Fruit fly (Drosophila melanogaster): ENCODE results near the gene brk.

Gene brk

DNA sequence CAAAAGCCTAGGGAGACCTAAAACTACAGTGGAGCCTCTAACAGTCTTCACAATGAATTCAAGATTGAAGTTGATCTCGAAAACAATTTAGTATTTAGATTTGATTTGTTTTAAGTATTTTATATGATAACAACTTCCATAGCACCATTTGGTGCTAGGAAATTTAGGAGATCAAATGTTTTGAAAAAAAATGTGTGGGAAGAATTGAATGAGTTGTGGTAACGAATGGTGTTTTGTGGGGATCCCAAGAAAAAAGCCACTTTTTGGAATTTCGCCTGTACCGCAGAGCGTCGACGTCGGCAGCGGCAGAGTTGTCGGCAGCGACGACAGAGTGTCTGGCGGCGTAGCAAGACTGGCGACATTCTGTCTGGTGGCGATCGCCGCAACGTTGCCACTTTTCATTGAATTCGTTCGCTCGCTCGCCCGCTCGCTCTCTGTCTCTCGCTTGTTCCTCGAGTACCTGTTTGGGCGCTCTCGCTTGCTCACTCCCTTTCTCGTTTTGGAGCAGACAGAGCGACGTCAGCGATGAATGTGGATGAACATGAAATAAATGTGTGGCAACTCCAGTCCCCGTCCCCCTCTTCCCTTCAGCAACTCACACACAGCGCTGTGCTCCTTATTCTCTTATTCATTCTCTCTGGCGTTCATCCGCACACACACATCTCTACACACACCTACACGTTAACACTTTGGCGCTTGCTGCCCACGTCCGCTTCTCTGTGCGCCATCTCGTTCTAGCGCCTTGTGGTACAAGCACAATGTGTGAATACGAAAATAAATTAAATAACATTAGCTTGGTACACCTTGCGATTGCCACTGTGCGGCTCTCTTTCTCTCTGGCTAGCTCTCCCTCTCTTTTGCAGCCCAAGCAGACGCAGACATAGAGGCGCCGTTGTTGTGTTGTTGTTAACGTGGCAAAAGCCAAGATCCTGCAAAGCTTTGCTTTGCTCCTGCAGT, 8.1 kb upstream of the brk start (continued):
- TF ChIP-seq al (GFP tag; IDR thresholded peaks at IDR 0.05) (peak; percentile 41; the same call in 1 of the 2 replicates), Atf-2 (GFP tag; optimal IDR thresholded peaks at IDR 0.05) (peak; percentile 16), CG17912 (GFP tag; optimal IDR thresholded peaks at IDR 0.05) (no peak), CG11247 (GFP tag; IDR thresholded peaks at IDR 0.05) (no peak), lilli (GFP tag; optimal IDR thresholded peaks at IDR 0.05) (peak; percentile 41), CG9876 (GFP tag; optimal IDR thresholded peaks at IDR 0.05) (no peak), PHDP (tag; optimal IDR thresholded peaks at IDR 0.05) (peak; percentile 61), gcm2 (GFP tag; optimal IDR thresholded peaks at IDR 0.05) (no peak), CG13296 (GFP tag; optimal IDR thresholded peaks at IDR 0.05) (peak; percentile 42), btn (GFP tag; optimal IDR thresholded peaks at IDR 0.05) (no peak), jing (GFP tag; optimal IDR thresholded peaks at IDR 0.05) (peak; percentile 11), her (GFP tag; optimal IDR thresholded peaks at IDR 0.05) (no peak), p53 (GFP tag; optimal IDR thresholded peaks at IDR 0.05) (no peak), CG12769 (tag; optimal IDR thresholded peaks at IDR 0.05) (peak; percentile 81), CG12071 (GFP tag; optimal IDR thresholded peaks at IDR 0.05) (no peak), CoRest (tag; optimal IDR thresholded peaks at IDR 0.05) (peak; percentile 68), lmd (GFP tag; IDR thresholded peaks at IDR 0.05) (peak; percentile 69), caup (GFP tag; optimal IDR thresholded peaks at IDR 0.05; ENCODE audit: severe bottlenecking) (peak; percentile 1), stwl (tag; optimal IDR thresholded peaks at IDR 0.05) (no peak), pros (GFP tag; optimal IDR thresholded peaks at IDR 0.05) (no peak), Nf-YC (tag; optimal IDR thresholded peaks at IDR 0.05) (peak; percentile 22), stc (GFP tag; IDR thresholded peaks at IDR 0.05) (peak; percentile 41; the same call in 1 of the 2 replicates), nom (GFP tag; optimal IDR thresholded peaks at IDR 0.05) (no peak), CG16813 (GFP tag; IDR thresholded peaks at IDR 0.05; ENCODE audit: partially characterized antibody) (no peak), CG4404 (GFP tag; IDR thresholded peaks at IDR 0.05) (0 out of 2 replicates have a peak, but pooled peaks have one; percentile 27), Dbx (GFP tag; IDR thresholded peaks at IDR 0.05) (0 out of 3 replicates have a peak, but pooled peaks have one; percentile 22), Rx (GFP tag; IDR thresholded peaks at IDR 0.05) (no peak), CG11504 (tag; optimal IDR thresholded peaks at IDR 0.05) (peak; percentile 66), seq (GFP tag; IDR thresholded peaks at IDR 0.05) (peak; percentile 45; the same call in 1 of the 2 replicates), CG1603 (tag; optimal IDR thresholded peaks at IDR 0.05) (peak; percentile 20), Hmr (GFP tag; optimal IDR thresholded peaks at IDR 0.05) (peak; percentile 48), Oaz (GFP tag; IDR thresholded peaks at IDR 0.05) (no peak), Aef1 (GFP tag; IDR thresholded peaks at IDR 0.05) (peak; percentile 23; the same call in 2 of the 3 replicates), CG2712 (tag; optimal IDR thresholded peaks at IDR 0.05) (peak; percentile 54), Meics (GFP tag; optimal IDR thresholded peaks at IDR 0.05) (peak; percentile 59), CG5245 (GFP tag; optimal IDR thresholded peaks at IDR 0.05) (peak; percentile 7), repo (GFP tag; optimal IDR thresholded peaks at IDR 0.05) (no peak), row (GFP tag; IDR thresholded peaks at IDR 0.05) (peak; percentile 62), CG10979 (tag; optimal IDR thresholded peaks at IDR 0.05) (peak; percentile 42), CG8359 (GFP tag; optimal IDR thresholded peaks at IDR 0.05; ENCODE audit: borderline replicate concordance) (no peak), CG13287 (GFP tag; IDR thresholded peaks at IDR 0.05; ENCODE audit: partially characterized antibody) (peak; percentile 28; the same call in 1 of the 2 replicates), kay (GFP tag; optimal IDR thresholded peaks at IDR 0.05) (peak; percentile 52), nerfin-2 (GFP tag; IDR thresholded peaks at IDR 0.05; ENCODE audit: partially characterized antibody) (no peak), gem (tag; optimal IDR thresholded peaks at IDR 0.05) (peak; percentile 74), CG9727 (GFP tag; optimal IDR thresholded peaks at IDR 0.05) (peak; percentile 21), Hr39 (optimal IDR thresholded peaks at IDR 0.05) (no peak), Ptx1 (GFP tag; IDR thresholded peaks at IDR 0.05) (peak; percentile 67), twi (tag; optimal IDR thresholded peaks at IDR 0.05) (no peak)
